Fruit fly (Drosophila melanogaster) S2 (cell line): ENCODE data around the gene AcCoAS.
A peak's percentile ranks its signal among the peaks of the same experiment; 100 is the strongest.

ENCODE experiments used
- CG8478 ChIP-seq: fragments of >200 bp; optimal IDR thresholded peaks from 2 replicates; lab custom pipeline; 2018
- CTCF ChIP-seq, 2 experiments: fragments of >200 bp; optimal IDR thresholded peaks; 2 replicates each; lab custom pipeline; 2018

dm6 chr3L:21280996-21281691, 1.1 kb upstream of the AcCoAS start, which contains the start of gene ppl:
- TF ChIP-seq CTCF (optimal IDR thresholded peaks at IDR 0.05; lab: Kevin White, UChicago) (peak in 1 of 2 experiments; percentile 18), CG8478 (lab: Kevin White, UChicago) (no peak)
